Worm (Caenorhabditis elegans) whole organism, L4 larva: ENCODE results near the gene nhr-272.

Experiments
- F10B5.3 ChIP-seq: sonication (generic microtip); optimal IDR thresholded peaks from 2 replicates; lab custom pipeline; 2016; ENCODE audit warnings: mild to moderate bottlenecking, missing genetic modification characterization, missing compliant biosample characterization
- F26F4.8 ChIP-seq: fragments of 200-800 bp; sonication (Bioruptor generic); conservative IDR thresholded peaks from 2 replicates; pipeline ENCODE4 v1.3.6; 2022; ENCODE audit warnings: missing genetic modification characterization, missing compliant biosample characterization
- F37D6.2 ChIP-seq: sonication (generic microtip); optimal IDR thresholded peaks from 2 replicates; lab custom pipeline; 2016; ENCODE audit warnings: mild to moderate bottlenecking, missing genetic modification characterization, missing compliant biosample characterization
- F44E2.7 ChIP-seq: fragments of 200-800 bp; sonication (Bioruptor generic); IDR thresholded peaks from 2 replicates; pipeline ENCODE4 v2.1.2; 2022; ENCODE audit warnings: missing genetic modification characterization, missing compliant biosample characterization
- F49E8.2 ChIP-seq: sonication (generic microtip); optimal IDR thresholded peaks from 2 replicates; lab custom pipeline; 2016; ENCODE audit warnings: missing compliant biosample characterization, mild to moderate bottlenecking, missing genetic modification characterization, borderline replicate concordance
- T20F7.1 ChIP-seq: fragments of 200-800 bp; sonication (Bioruptor generic); optimal IDR thresholded peaks from 2 replicates; lab custom pipeline; 2018; ENCODE audit warnings: mild to moderate bottlenecking, missing genetic modification characterization, missing compliant biosample characterization
- Y48G9A.11 ChIP-seq: fragments of 200-800 bp; sonication (Bioruptor generic); IDR thresholded peaks from 2 replicates; pipeline ENCODE4 v1.3.6; 2022; ENCODE audit warnings: missing genetic modification reagents, missing genetic modification characterization, missing compliant biosample characterization
- aha-1 ChIP-seq: fragments of 150-350 bp; peaks from one replicate; lab custom pipeline; 2014; ENCODE audit warnings: missing biosample characterization, missing genetic modification characterization
- ama-1 ChIP-seq: fragments of 150-350 bp; optimal IDR thresholded peaks from 2 replicates; lab custom pipeline; 2014; ENCODE audit warnings: inconsistent platforms, mixed read lengths
- attf-4 ChIP-seq: sonication (generic microtip); optimal IDR thresholded peaks from 3 replicates; lab custom pipeline; 2017; ENCODE audit warnings: missing biosample characterization, missing genetic modification characterization
- ceh-20 ChIP-seq: fragments of 200-800 bp; sonication (Bioruptor generic); IDR thresholded peaks from 2 replicates; pipeline ENCODE4 v1.3.6; 2022; ENCODE audit warnings: missing genetic modification reagents, missing genetic modification characterization, missing compliant biosample characterization
- ceh-82 ChIP-seq: sonication (generic microtip); optimal IDR thresholded peaks from 2 replicates; lab custom pipeline; 2017; ENCODE audit warnings: missing biosample characterization, missing genetic modification characterization
- daf-8 ChIP-seq: fragments of 200-800 bp; sonication (Bioruptor generic); IDR thresholded peaks from 2 replicates; pipeline ENCODE4 v1.3.6; 2022; ENCODE audit warnings: missing genetic modification characterization, missing compliant biosample characterization
- dpl-1 ChIP-seq: fragments of 150-350 bp; optimal IDR thresholded peaks from 2 replicates; lab custom pipeline; 2014; ENCODE audit warnings: missing biosample characterization, missing genetic modification reagents, missing genetic modification characterization
- dve-1 ChIP-seq: sonication (generic microtip); optimal IDR thresholded peaks from 2 replicates; lab custom pipeline; 2017; ENCODE audit warnings: antibody characterized with exemption, mild to moderate bottlenecking, missing genetic modification characterization, missing compliant biosample characterization; ENCODE audit not compliant: insufficient read depth
- hif-1 ChIP-seq, 2 experiments: sonication (generic microtip); optimal IDR thresholded peaks; 2 replicates each; lab custom pipeline; 2016 to 2017; ENCODE audit warnings: missing compliant biosample characterization in 2 of 2, missing genetic modification characterization in 2 of 2, missing genetic modification reagents in 2 of 2, missing genotype in 2 of 2, mild to moderate bottlenecking in 1 of 2
- jun-1 ChIP-seq: fragments of 150-350 bp; optimal IDR thresholded peaks from 2 replicates; lab custom pipeline; 2014; ENCODE audit warnings: missing biosample characterization, missing genetic modification reagents, missing genetic modification characterization
- lim-7 ChIP-seq: fragments of 200-800 bp; sonication (Bioruptor generic); IDR thresholded peaks from 2 replicates; pipeline ENCODE4 v1.3.6; 2022; ENCODE audit warnings: missing genetic modification characterization, missing compliant biosample characterization
- lin-15B ChIP-seq: fragments of 150-350 bp; sonication (generic microtip); optimal IDR thresholded peaks from 3 replicates; lab custom pipeline; 2014; ENCODE audit warnings: missing biosample characterization, missing genetic modification characterization
- lin-29 ChIP-seq: fragments of 200-800 bp; sonication (Bioruptor generic); IDR thresholded peaks from 2 replicates; pipeline ENCODE4 v1.3.6; 2022; ENCODE audit warnings: missing genetic modification reagents, missing genetic modification characterization, missing compliant biosample characterization
- lin-39 ChIP-seq: fragments of 150-350 bp; optimal IDR thresholded peaks from 2 replicates; lab custom pipeline; 2014; ENCODE audit warnings: missing biosample characterization, missing genetic modification reagents, missing genetic modification characterization
- lsy-2 ChIP-seq, 2 experiments: fragments of 150-350 bp in 1 of 2; sonication (generic microtip) in 1 of 2; optimal IDR thresholded peaks; 2 replicates each; lab custom pipeline; 2014 to 2017; ENCODE audit warnings: missing biosample characterization in 2 of 2, missing genetic modification characterization in 2 of 2
- mdl-1 ChIP-seq, 2 experiments: fragments of 150-350 bp in 1 of 2; sonication (generic microtip) in 1 of 2; optimal IDR thresholded peaks; 2 replicates each; lab custom pipeline; 2014 to 2017; ENCODE audit warnings: missing biosample characterization in 2 of 2, missing genetic modification characterization in 2 of 2
- mxl-2 ChIP-seq: fragments of 200-800 bp; sonication (Bioruptor generic); conservative IDR thresholded peaks from 2 replicates; pipeline ENCODE4 v1.3.6; 2022; ENCODE audit warnings: missing genetic modification reagents, missing genetic modification characterization, missing compliant biosample characterization
- mxl-3 ChIP-seq: fragments of 200-800 bp; sonication (Bioruptor generic); optimal IDR thresholded peaks from 2 replicates; lab custom pipeline; 2018; ENCODE audit warnings: mild to moderate bottlenecking, missing genetic modification characterization, missing compliant biosample characterization
- nhr-102 ChIP-seq: sonication (generic microtip); optimal IDR thresholded peaks from 2 replicates; lab custom pipeline; 2016; ENCODE audit warnings: mild to moderate bottlenecking, missing genetic modification characterization, moderate library complexity, missing compliant biosample characterization
- nhr-11 ChIP-seq: fragments of 150-350 bp; optimal IDR thresholded peaks from 2 replicates; lab custom pipeline; 2014; ENCODE audit warnings: missing biosample characterization, missing genetic modification characterization
- nhr-111 ChIP-seq: fragments of 200-800 bp; sonication (Bioruptor generic); optimal IDR thresholded peaks from 2 replicates; lab custom pipeline; 2018; ENCODE audit warnings: mild to moderate bottlenecking, missing genetic modification characterization, missing compliant biosample characterization
- nhr-25 ChIP-seq: sonication (generic microtip); optimal IDR thresholded peaks from 2 replicates; lab custom pipeline; 2017; ENCODE audit warnings: missing genetic modification characterization, mild to moderate bottlenecking, missing compliant biosample characterization, antibody characterized with exemption, moderate library complexity, borderline replicate concordance; ENCODE audit not compliant: insufficient read depth
- nhr-28 ChIP-seq: fragments of 150-350 bp; optimal IDR thresholded peaks from 2 replicates; lab custom pipeline; 2014; ENCODE audit warnings: missing biosample characterization, missing genetic modification characterization
- nhr-41 ChIP-seq: fragments of 200-800 bp; sonication (Bioruptor generic); IDR thresholded peaks from 2 replicates; pipeline ENCODE4 v1.3.6; 2022; ENCODE audit warnings: missing genetic modification reagents, missing genetic modification characterization, missing compliant biosample characterization
- nhr-42 ChIP-seq: fragments of 200-800 bp; sonication (Bioruptor generic); IDR thresholded peaks from 2 replicates; pipeline ENCODE4 v1.3.6; 2022; ENCODE audit warnings: missing genetic modification characterization, missing compliant biosample characterization
- nhr-48 ChIP-seq: sonication (generic microtip); optimal IDR thresholded peaks from 2 replicates; lab custom pipeline; 2016; ENCODE audit warnings: mild to moderate bottlenecking, missing genetic modification characterization, missing compliant biosample characterization
- nhr-76 ChIP-seq: fragments of 150-350 bp; optimal IDR thresholded peaks from 2 replicates; lab custom pipeline; 2014; ENCODE audit warnings: missing biosample characterization, missing genetic modification characterization
- nhr-77 ChIP-seq: fragments of 150-350 bp; optimal IDR thresholded peaks from 2 replicates; lab custom pipeline; 2014; ENCODE audit warnings: missing biosample characterization, missing genetic modification characterization
- pha-4 ChIP-seq, 2 experiments: fragments of 150-350 bp in 1 of 2; fragments of 200-800 bp in 1 of 2; sonication (Bioruptor generic) in 1 of 2; IDR thresholded peaks in 1 of 2; optimal IDR thresholded peaks in 1 of 2; 2 replicates each; pipeline versions ENCODE4 v1.3.6 to Lab custom; 2014 to 2022; ENCODE audit warnings: missing genetic modification characterization in 2 of 2, missing genetic modification reagents in 2 of 2, missing biosample characterization in 1 of 2, missing compliant biosample characterization in 1 of 2
- rbr-2 ChIP-seq: sonication (generic microtip); optimal IDR thresholded peaks from 2 replicates; lab custom pipeline; 2016; ENCODE audit warnings: missing genotype, missing genetic modification characterization, missing compliant biosample characterization
- set-16 ChIP-seq: fragments of 200-800 bp; sonication (Bioruptor generic); IDR thresholded peaks from 2 replicates; pipeline ENCODE4 v1.3.6; 2022; ENCODE audit warnings: missing genetic modification reagents, missing genetic modification characterization, missing compliant biosample characterization
- spr-1 ChIP-seq: sonication (generic microtip); optimal IDR thresholded peaks from 2 replicates; lab custom pipeline; 2016; ENCODE audit warnings: mild to moderate bottlenecking, missing genetic modification characterization, missing compliant biosample characterization
- spr-3 ChIP-seq: fragments of 200-800 bp; sonication (Bioruptor generic); optimal IDR thresholded peaks from 2 replicates; lab custom pipeline; 2018; ENCODE audit warnings: mild to moderate bottlenecking, missing genetic modification characterization, missing compliant biosample characterization
- tag-97 ChIP-seq: fragments of 200-800 bp; sonication (Bioruptor generic); IDR thresholded peaks from 2 replicates; pipeline ENCODE4 v1.3.6; 2022; ENCODE audit warnings: missing genetic modification characterization, missing compliant biosample characterization
- unc-130 ChIP-seq: sonication (generic microtip); optimal IDR thresholded peaks from 2 replicates; lab custom pipeline; 2016; ENCODE audit warnings: missing genetic modification reagents, missing genetic modification characterization, missing compliant biosample characterization
- unc-39 ChIP-seq: sonication (generic microtip); optimal IDR thresholded peaks from 2 replicates; lab custom pipeline; 2017; ENCODE audit warnings: missing biosample characterization, missing genetic modification characterization
- unc-62 ChIP-seq, 3 experiments: fragments of 150-350 bp in 1 of 3; sonication (generic microtip); optimal IDR thresholded peaks in 2 of 3; peaks in 1 of 3; 1 replicate in 1 of 3; 2 replicates in 2 of 3; lab custom pipeline; 2014 to 2017; ENCODE audit warnings: missing biosample characterization in 3 of 3, missing genetic modification characterization in 3 of 3, missing genetic modification reagents in 3 of 3, missing genotype in 1 of 3
- zag-1 ChIP-seq: fragments of 150-350 bp; optimal IDR thresholded peaks from 2 replicates; lab custom pipeline; 2014; ENCODE audit warnings: missing biosample characterization, missing genetic modification characterization
- zfp-3 ChIP-seq: fragments of 200-800 bp; sonication (Bioruptor generic); conservative IDR thresholded peaks from 2 replicates; pipeline ENCODE4 v1.3.6; 2022; ENCODE audit warnings: missing genetic modification reagents, missing genetic modification characterization, missing compliant biosample characterization
- ztf-7 ChIP-seq: fragments of 150-350 bp; optimal IDR thresholded peaks from 2 replicates; lab custom pipeline; 2014; ENCODE audit warnings: missing biosample characterization, missing genetic modification characterization

Gene nhr-272

ce11 chrX:12664987-12665451, 39.6 kb downstream of the nhr-272 start (continued):
- TF ChIP-seq unc-62 (GFP tag; optimal IDR thresholded peaks at IDR 0.05 in 1 of 2; lab: Kevin White, UChicago) (peak in 1 of 2 experiments; percentile 90), unc-62 (tag; optimal IDR thresholded peaks at IDR 0.05; lab: Kevin White, UChicago) (no peak), lin-15B (no peak), ceh-82 (tag; lab: Kevin White, UChicago) (no peak), F49E8.2 (tag; lab: Kevin White, UChicago) (peak; percentile 28), spr-1 (peak; percentile 85), F26F4.8 (peak; percentile 86), rbr-2 (tag; lab: Kevin White, UChicago) (peak; percentile 86), mxl-2 (GFP tag; lab: Robert Waterston, UW) (peak; percentile 81), nhr-28 (tag; lab: Kevin White, UChicago) (peak; percentile 45), lim-7 (GFP tag; lab: Robert Waterston, UW) (peak; percentile 96), unc-39 (no peak), T20F7.1 (GFP tag; lab: Kevin White, UChicago) (peak; percentile 27), nhr-11 (tag; lab: Kevin White, UChicago) (peak; percentile 61), nhr-42 (GFP tag; lab: Robert Waterston, UW) (peak; percentile 86), ama-1 (peak; percentile 14), lsy-2 (tag; optimal IDR thresholded peaks at IDR 0.05; lab: Kevin White, UChicago) (peak in 1 of 2 experiments; percentile 60), dpl-1 (peak; percentile 42), zag-1 (tag; lab: Kevin White, UChicago) (no peak), mxl-3 (GFP tag; lab: Kevin White, UChicago) (peak; percentile 67), nhr-102 (tag; lab: Kevin White, UChicago) (peak; percentile 90), nhr-76 (no peak), nhr-25 (tag; lab: Kevin White, UChicago) (no peak), jun-1 (tag; lab: Kevin White, UChicago) (no peak), dve-1 (tag; lab: Kevin White, UChicago) (peak; percentile 69), pha-4 (GFP tag; IDR thresholded peaks at IDR 0.05; lab: Robert Waterston, UW) (peak; percentile 95), pha-4 (tag; optimal IDR thresholded peaks at IDR 0.05; lab: Kevin White, UChicago) (no peak), mdl-1 (tag; optimal IDR thresholded peaks at IDR 0.05; lab: Kevin White, UChicago) (peak; percentile 44 to 55), unc-130 (GFP tag; lab: Kevin White, UChicago) (peak; percentile 56), spr-3 (GFP tag; lab: Kevin White, UChicago) (peak; percentile 66), nhr-77 (tag; lab: Kevin White, UChicago) (no peak), lin-29 (GFP tag; lab: Robert Waterston, UW) (peak; percentile 73), zfp-3 (peak; percentile 58; the same call in 1 of the 2 replicates), F37D6.2 (tag; lab: Kevin White, UChicago) (peak; percentile 75), nhr-111 (GFP tag; lab: Kevin White, UChicago) (peak; percentile 83)

DNA sequence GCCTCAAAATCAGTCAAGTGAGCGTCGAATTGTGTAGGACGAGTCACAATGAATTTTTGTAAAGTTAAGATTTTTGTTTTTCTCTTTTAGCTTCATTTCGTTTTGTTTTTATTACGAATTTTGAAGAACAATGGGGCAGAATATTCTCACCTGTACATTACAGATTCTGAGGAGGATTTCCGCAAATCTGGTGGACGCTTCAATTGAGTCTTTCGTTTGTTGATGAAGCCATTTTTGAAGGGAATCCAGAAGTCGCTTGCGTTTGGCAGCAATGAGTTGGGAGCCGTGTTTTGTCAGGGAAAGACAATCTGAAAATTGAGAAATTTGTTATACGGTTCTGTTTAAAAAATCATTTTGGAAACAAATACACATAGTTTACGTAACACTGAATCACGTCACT, 40.2 kb downstream of the nhr-272 start:
- no peak for TF ChIP-seq F44E2.7 (GFP tag; lab: Robert Waterston, UW)
- no peak for TF ChIP-seq tag-97 (GFP tag; lab: Robert Waterston, UW)
- no peak for TF ChIP-seq daf-8
- TF ChIP-seq, all 104 proteins: peak for 0

- TF ChIP-seq pha-4 (GFP tag; IDR thresholded peaks at IDR 0.05; lab: Robert Waterston, UW) = no peak
- no peak for TF ChIP-seq pha-4 (tag; optimal IDR thresholded peaks at IDR 0.05; lab: Kevin White, UChicago)
- TF ChIP-seq lin-39 (tag; lab: Kevin White, UChicago) = no peak
- no peak for TF ChIP-seq nhr-48 (tag; lab: Kevin White, UChicago)
- TF ChIP-seq ztf-7 = no peak
- TF ChIP-seq set-16 = no peak
- TF ChIP-seq unc-130 (GFP tag; lab: Kevin White, UChicago) = no peak
- TF ChIP-seq F26F4.8 = no peak
- no peak for TF ChIP-seq nhr-41 (GFP tag; lab: Robert Waterston, UW)
- TF ChIP-seq lsy-2 (tag; optimal IDR thresholded peaks at IDR 0.05; lab: Kevin White, UChicago) = peak in 1 of 2 experiments; percentile 37
- peak; percentile 98 for TF ChIP-seq aha-1
- TF ChIP-seq spr-1 = no peak
- no peak for TF ChIP-seq mdl-1 (tag; optimal IDR thresholded peaks at IDR 0.05; lab: Kevin White, UChicago)
- TF ChIP-seq zag-1 (tag; lab: Kevin White, UChicago) = no peak
- no peak for TF ChIP-seq hif-1 (tag; optimal IDR thresholded peaks at IDR 0.05; lab: Kevin White, UChicago)
- no peak for TF ChIP-seq ceh-20 (GFP tag; lab: Robert Waterston, UW)
- TF ChIP-seq attf-4 (tag; lab: Kevin White, UChicago) = no peak
- no peak for TF ChIP-seq F10B5.3 (tag; lab: Kevin White, UChicago)
- TF ChIP-seq Y48G9A.11 (GFP tag; lab: Robert Waterston, UW) = no peak
- no peak for TF ChIP-seq unc-39
Measured at ce11 chrX:12663537-12663936, 41.1 kb downstream of the nhr-272 start, which contains the start of gene nlp-76. TSS of gene nlp-76 (minus strand) at chrX:12663903.
